ENCODE assay signal across 3 fruit fly cellular contexts in genomic region chr3R:11657786-11658193, dm6.
TF ChIP-seq lines count a peak whose summit lies in the region.

No protein-coding gene starts in this region.

TF ChIP-seq in whole organism, embryonic, 481 proteins besides CTCF, POLR2A, EP300 and RAD21 (continued from another document and continues in another):
- no peak for TF ChIP-seq CG7357 (GFP tag; IDR thresholded peaks at IDR 0.05; lab: Robert Waterston, UW)
- TF ChIP-seq Antp (GFP tag; optimal IDR thresholded peaks at IDR 0.05; lab: Kevin White, UChicago), result no peak
- TF ChIP-seq CG31441 (GFP tag; IDR thresholded peaks at IDR 0.05; lab: Robert Waterston, UW), result peak; percentile 14; the same call in 1 of the 2 replicates
- no peak for TF ChIP-seq CG7745 (tag; optimal IDR thresholded peaks at IDR 0.05; lab: Kevin White, UChicago)
- TF ChIP-seq CG4707 (GFP tag; optimal IDR thresholded peaks at IDR 0.05; lab: Kevin White, UChicago), result no peak
- TF ChIP-seq her (GFP tag; optimal IDR thresholded peaks at IDR 0.05; lab: Kevin White, UChicago), result peak; percentile 20
- no peak for TF ChIP-seq D (optimal IDR thresholded peaks at IDR 0.05; lab: Kevin White, UChicago)
- TF ChIP-seq D (GFP tag; optimal IDR thresholded peaks at IDR 0.05; lab: Kevin White, UChicago), result no peak
- no peak for TF ChIP-seq CG6854 (GFP tag; optimal IDR thresholded peaks at IDR 0.05; lab: Kevin White, UChicago)
- no peak for TF ChIP-seq Trl (optimal IDR thresholded peaks at IDR 0.05; lab: Kevin White, UChicago)
- TF ChIP-seq Trl (GFP tag; optimal IDR thresholded peaks at IDR 0.05; lab: Kevin White, UChicago), result peak; percentile 31
- TF ChIP-seq Xbp1 (GFP tag; optimal IDR thresholded peaks at IDR 0.05; lab: Kevin White, UChicago), result peak; percentile 15
- TF ChIP-seq lab (GFP tag; optimal IDR thresholded peaks at IDR 0.05; lab: Kevin White, UChicago), result peak; percentile 59
- peak; percentile 36 for TF ChIP-seq CG9727 (GFP tag; optimal IDR thresholded peaks at IDR 0.05; lab: Kevin White, UChicago)
- peak; percentile 4 to 41 for TF ChIP-seq dpn (GFP tag; optimal IDR thresholded peaks at IDR 0.05; lab: Kevin White, UChicago)
- peak; percentile 61 for TF ChIP-seq lilli (GFP tag; optimal IDR thresholded peaks at IDR 0.05; lab: Kevin White, UChicago)
- no peak for TF ChIP-seq salm (tag; optimal IDR thresholded peaks at IDR 0.05; lab: Kevin White, UChicago)
- TF ChIP-seq CG10267 (tag; optimal IDR thresholded peaks at IDR 0.05; lab: Kevin White, UChicago), result peak; percentile 16
- TF ChIP-seq trh (GFP tag; optimal IDR thresholded peaks at IDR 0.05; lab: Kevin White, UChicago), result no peak
- no peak for TF ChIP-seq CG7987 (GFP tag; optimal IDR thresholded peaks at IDR 0.05; lab: Kevin White, UChicago)
- TF ChIP-seq odd (GFP tag; optimal IDR thresholded peaks at IDR 0.05; lab: Kevin White, UChicago), result no peak
- TF ChIP-seq CG31224 (GFP tag; IDR thresholded peaks at IDR 0.05; lab: Robert Waterston, UW), result peak; percentile 37; the same call in 1 of the 2 replicates
- TF ChIP-seq CG2712 (tag; optimal IDR thresholded peaks at IDR 0.05; lab: Kevin White, UChicago), result peak; percentile 73
- TF ChIP-seq CG12155 (GFP tag; optimal IDR thresholded peaks at IDR 0.05; lab: Kevin White, UChicago), result peak; percentile 26
- TF ChIP-seq gcm (GFP tag; optimal IDR thresholded peaks at IDR 0.05; lab: Kevin White, UChicago), result peak; percentile 31
- peak; percentile 12 for TF ChIP-seq ATbp (GFP tag; optimal IDR thresholded peaks at IDR 0.05; lab: Kevin White, UChicago)
- TF ChIP-seq p53 (GFP tag; optimal IDR thresholded peaks at IDR 0.05; lab: Kevin White, UChicago), result no peak
- peak; percentile 44 for TF ChIP-seq tap (tag; optimal IDR thresholded peaks at IDR 0.05; lab: Kevin White, UChicago)
- peak; percentile 32 for TF ChIP-seq Fer3 (tag; optimal IDR thresholded peaks at IDR 0.05; lab: Kevin White, UChicago)
- TF ChIP-seq PHDP (tag; optimal IDR thresholded peaks at IDR 0.05; lab: Kevin White, UChicago), result peak; percentile 44
- TF ChIP-seq chinmo (GFP tag; IDR thresholded peaks at IDR 0.05; lab: Robert Waterston, UW; ENCODE audit: partially characterized antibody), result 0 out of 4 replicates have a peak, but pooled peaks have one; percentile 67
- TF ChIP-seq gt (GFP tag; IDR thresholded peaks at IDR 0.05; lab: Robert Waterston, UW), result no peak
- peak; percentile 30 for TF ChIP-seq CG17359 (tag; optimal IDR thresholded peaks at IDR 0.05; lab: Kevin White, UChicago)
- TF ChIP-seq CG9797 (GFP tag; optimal IDR thresholded peaks at IDR 0.05; lab: Kevin White, UChicago), result no peak
- peak; percentile 61; the same call in 1 of the 3 replicates for TF ChIP-seq CG11456 (GFP tag; IDR thresholded peaks at IDR 0.05; lab: Robert Waterston, UW)
- peak; percentile 29 for TF ChIP-seq bcd (GFP tag; optimal IDR thresholded peaks at IDR 0.05; lab: Kevin White, UChicago)
- TF ChIP-seq cato (GFP tag; optimal IDR thresholded peaks at IDR 0.05; lab: Kevin White, UChicago; ENCODE audit: borderline replicate concordance), result no peak
- no peak for TF ChIP-seq CG14441 (GFP tag; IDR thresholded peaks at IDR 0.05; lab: Robert Waterston, UW)
- TF ChIP-seq gro (GFP tag; optimal IDR thresholded peaks at IDR 0.05; lab: Kevin White, UChicago), result peak; percentile 44
- TF ChIP-seq CG4404 (GFP tag; IDR thresholded peaks at IDR 0.05; lab: Robert Waterston, UW), result peak; percentile 41
- TF ChIP-seq Bteb2 (GFP tag; optimal IDR thresholded peaks at IDR 0.05; lab: Kevin White, UChicago), result peak; percentile 9
- peak; percentile 10 for TF ChIP-seq Sox102F (GFP tag; optimal IDR thresholded peaks at IDR 0.05; lab: Kevin White, UChicago)
- peak; percentile 52 for TF ChIP-seq CG2678 (tag; optimal IDR thresholded peaks at IDR 0.05; lab: Kevin White, UChicago)
- no peak for TF ChIP-seq Jarid2 (GFP tag; optimal IDR thresholded peaks at IDR 0.05; lab: Kevin White, UChicago)

TF ChIP-seq in whole organism, prepupa, 60 proteins besides CTCF, POLR2A, EP300 and RAD21 (continued from another document):
- TF ChIP-seq lz (GFP tag; optimal IDR thresholded peaks at IDR 0.05; lab: Kevin White, UChicago) (peak; percentile 84), CG31627 (GFP tag; optimal IDR thresholded peaks at IDR 0.05; lab: Kevin White, UChicago) (peak; percentile 81), Met (GFP tag; optimal IDR thresholded peaks at IDR 0.05; lab: Kevin White, UChicago) (peak; percentile 91), Hr38 (GFP tag; optimal IDR thresholded peaks at IDR 0.05; lab: Kevin White, UChicago) (no peak), Lpt (GFP tag; optimal IDR thresholded peaks at IDR 0.05; lab: Kevin White, UChicago) (peak; percentile 77), OdsH (GFP tag; optimal IDR thresholded peaks at IDR 0.05; lab: Kevin White, UChicago) (peak; percentile 87), CG11294 (GFP tag; IDR thresholded peaks at IDR 0.05; lab: Robert Waterston, UW) (0 out of 2 replicates have a peak, but pooled peaks have one; percentile 25), Sox14 (GFP tag; optimal IDR thresholded peaks at IDR 0.05; lab: Kevin White, UChicago) (peak; percentile 90), CG15336 (GFP tag; IDR thresholded peaks at IDR 0.05; lab: Robert Waterston, UW) (peak; percentile 75), CG7368 (GFP tag; optimal IDR thresholded peaks at IDR 0.05; lab: Kevin White, UChicago) (peak; percentile 86), Sox15 (GFP tag; optimal IDR thresholded peaks at IDR 0.05; lab: Kevin White, UChicago) (peak; percentile 62), CG34406 (GFP tag; optimal IDR thresholded peaks at IDR 0.05; lab: Kevin White, UChicago) (peak; percentile 83), CG11762 (GFP tag; optimal IDR thresholded peaks at IDR 0.05; lab: Kevin White, UChicago; ENCODE audit: insufficient read depth) (peak; percentile 77), Smox (GFP tag; optimal IDR thresholded peaks at IDR 0.05; lab: Kevin White, UChicago) (peak; percentile 86), CG3919 (GFP tag; optimal IDR thresholded peaks at IDR 0.05; lab: Kevin White, UChicago) (peak; percentile 91), CG6163 (GFP tag; IDR thresholded peaks at IDR 0.05; lab: Robert Waterston, UW) (peak; percentile 89), Eip75B (GFP tag; optimal IDR thresholded peaks at IDR 0.05; lab: Kevin White, UChicago) (peak; percentile 91), topi (GFP tag; optimal IDR thresholded peaks at IDR 0.05; lab: Kevin White, UChicago) (peak; percentile 89), esn (GFP tag; optimal IDR thresholded peaks at IDR 0.05; lab: Kevin White, UChicago) (peak; percentile 91), CG11902 (GFP tag; optimal IDR thresholded peaks at IDR 0.05; lab: Kevin White, UChicago) (peak; percentile 64), pdm3 (GFP tag; optimal IDR thresholded peaks at IDR 0.05; lab: Kevin White, UChicago) (peak; percentile 87), dsx (GFP tag; optimal IDR thresholded peaks at IDR 0.05; lab: Kevin White, UChicago; ENCODE audit: poor library complexity, severe bottlenecking) (peak; percentile 90), svp (GFP tag; lab: Kevin White, UChicago) (peak; percentile 98), Eip78C (GFP tag; lab: Kevin White, UChicago) (peak; percentile 98), Gug (GFP tag; IDR thresholded peaks at IDR 0.05; lab: Robert Waterston, UW) (peak; percentile 57), CG6792 (GFP tag; optimal IDR thresholded peaks at IDR 0.05; lab: Kevin White, UChicago) (peak; percentile 86), Eip93F (GFP tag; optimal IDR thresholded peaks at IDR 0.05; lab: Kevin White, UChicago) (peak; percentile 10), CG8632 (GFP tag; optimal IDR thresholded peaks at IDR 0.05; lab: Kevin White, UChicago) (peak; percentile 76), ss (GFP tag; optimal IDR thresholded peaks at IDR 0.05; lab: Kevin White, UChicago) (peak; percentile 82 to 86), CG8319 (GFP tag; optimal IDR thresholded peaks at IDR 0.05; lab: Kevin White, UChicago) (peak; percentile 83), acj6 (GFP tag; optimal IDR thresholded peaks at IDR 0.05; lab: Kevin White, UChicago) (peak; percentile 88), Sox102F (GFP tag; optimal IDR thresholded peaks at IDR 0.05; lab: Kevin White, UChicago) (peak; percentile 89), vri (GFP tag; optimal IDR thresholded peaks at IDR 0.05; lab: Kevin White, UChicago) (peak; percentile 90), Hr4 (GFP tag; optimal IDR thresholded peaks at IDR 0.05; lab: Kevin White, UChicago) (peak; percentile 60), cyc (GFP tag; optimal IDR thresholded peaks at IDR 0.05; lab: Kevin White, UChicago) (peak; percentile 88), dac (GFP tag; optimal IDR thresholded peaks at IDR 0.05; lab: Kevin White, UChicago) (peak; percentile 16), fkh (GFP tag; optimal IDR thresholded peaks at IDR 0.05; lab: Kevin White, UChicago) (no peak)
TF ChIP-seq in whole organism, prepupa: peak in this region for 57.

TF ChIP-seq in whole organism, wandering third instar larva, 38 proteins besides CTCF, POLR2A, EP300 and RAD21 (continued from another document):
- TF ChIP-seq dl (GFP tag; optimal IDR thresholded peaks at IDR 0.05; lab: Kevin White, UChicago; ENCODE audit: insufficient read depth in 1 of 2, partially characterized antibody in 2 of 2) (no peak), OdsH (GFP tag; optimal IDR thresholded peaks at IDR 0.05; lab: Kevin White, UChicago) (peak; percentile 87), sage (GFP tag; optimal IDR thresholded peaks at IDR 0.05; lab: Kevin White, UChicago) (peak; percentile 78)
TF ChIP-seq in whole organism, wandering third instar larva: peak in this region for 21.
